Worm (Caenorhabditis elegans) whole organism, L2 larva: Measurements from ENCODE around the gene fbxb-47.

Experiments used
- C34F6.9 ChIP-seq: fragments of 150-350 bp; optimal IDR thresholded peaks from 2 replicates; lab custom pipeline; 2014; ENCODE audit warnings: missing biosample characterization, missing genetic modification characterization
- F13H6.1 ChIP-seq: sonication (generic microtip); optimal IDR thresholded peaks from 2 replicates; lab custom pipeline; 2016; ENCODE audit warnings: missing genetic modification characterization, missing compliant biosample characterization
- R02D3.7 ChIP-seq: fragments of 150-350 bp; optimal IDR thresholded peaks from 2 replicates; lab custom pipeline; 2014; ENCODE audit warnings: missing biosample characterization, missing genetic modification characterization
- Y55F3AM.14 ChIP-seq: fragments of 200-800 bp; sonication (Bioruptor generic); optimal IDR thresholded peaks from 2 replicates; lab custom pipeline; 2018; ENCODE audit warnings: mild to moderate bottlenecking, missing genetic modification characterization, missing compliant biosample characterization
- ZK546.5 ChIP-seq: sonication (generic microtip); optimal IDR thresholded peaks from 2 replicates; lab custom pipeline; 2017; ENCODE audit warnings: missing biosample characterization, missing genetic modification characterization
- alr-1 ChIP-seq: fragments of 150-350 bp; optimal IDR thresholded peaks from 2 replicates; lab custom pipeline; 2014; ENCODE audit warnings: missing biosample characterization, missing genetic modification characterization
- aly-2 ChIP-seq: fragments of 150-350 bp; optimal IDR thresholded peaks from 2 replicates; lab custom pipeline; 2014; ENCODE audit warnings: missing biosample characterization, missing genetic modification characterization
- ama-1 ChIP-seq: fragments of 150-350 bp; optimal IDR thresholded peaks from 2 replicates; lab custom pipeline; 2018; ENCODE audit warnings: inconsistent platforms
- blmp-1 ChIP-seq: sonication (generic microtip); optimal IDR thresholded peaks from 2 replicates; lab custom pipeline; 2017; ENCODE audit warnings: missing genetic modification characterization, mild to moderate bottlenecking, missing compliant biosample characterization, antibody characterized with exemption, moderate library complexity; ENCODE audit not compliant: insufficient read depth
- ceh-82 ChIP-seq: fragments of 150-350 bp; optimal IDR thresholded peaks from 2 replicates; lab custom pipeline; 2014; ENCODE audit warnings: missing biosample characterization, missing genetic modification characterization
- dmd-4 ChIP-seq: sonication (generic microtip); optimal IDR thresholded peaks from 2 replicates; lab custom pipeline; 2017; ENCODE audit warnings: missing biosample characterization, missing genetic modification characterization
- elt-1 ChIP-seq: fragments of 150-350 bp; optimal IDR thresholded peaks from 2 replicates; lab custom pipeline; 2014; ENCODE audit warnings: missing biosample characterization, missing genetic modification characterization
- elt-3 ChIP-seq: sonication (generic microtip); optimal IDR thresholded peaks from 2 replicates; lab custom pipeline; 2017; ENCODE audit warnings: missing biosample characterization, missing genetic modification characterization
- gmeb-1 ChIP-seq: fragments of 150-350 bp; optimal IDR thresholded peaks from 2 replicates; lab custom pipeline; 2014; ENCODE audit warnings: missing biosample characterization, missing genetic modification characterization
- lsy-2 ChIP-seq, 2 experiments: fragments of 150-350 bp in 1 of 2; sonication (generic microtip) in 1 of 2; optimal IDR thresholded peaks; 2 replicates each; lab custom pipeline; 2014 to 2017; ENCODE audit warnings: missing biosample characterization in 2 of 2, missing genetic modification characterization in 2 of 2
- mdl-1 ChIP-seq, 2 experiments: fragments of 150-350 bp in 1 of 2; sonication (generic microtip) in 1 of 2; optimal IDR thresholded peaks; 2 replicates each; lab custom pipeline; 2017; ENCODE audit warnings: missing biosample characterization in 2 of 2, missing genetic modification characterization in 2 of 2
- nhr-10 ChIP-seq: sonication (generic microtip); optimal IDR thresholded peaks from 2 replicates; lab custom pipeline; 2017; ENCODE audit warnings: missing biosample characterization, missing genetic modification characterization
- nhr-11 ChIP-seq: fragments of 150-350 bp; optimal IDR thresholded peaks from 2 replicates; lab custom pipeline; 2014; ENCODE audit warnings: missing biosample characterization, missing genetic modification characterization
- nhr-12 ChIP-seq: fragments of 150-350 bp; optimal IDR thresholded peaks from 2 replicates; lab custom pipeline; 2014; ENCODE audit warnings: missing biosample characterization, missing genetic modification characterization
- nhr-21 ChIP-seq: fragments of 150-350 bp; optimal IDR thresholded peaks from 2 replicates; lab custom pipeline; 2014; ENCODE audit warnings: missing biosample characterization, missing genetic modification characterization
- nhr-23 ChIP-seq: fragments of 150-350 bp; optimal IDR thresholded peaks from 2 replicates; lab custom pipeline; 2014; ENCODE audit warnings: missing biosample characterization, missing genetic modification reagents, missing genetic modification characterization
- nhr-237 ChIP-seq: fragments of 150-350 bp; optimal IDR thresholded peaks from 2 replicates; lab custom pipeline; 2014; ENCODE audit warnings: missing biosample characterization, missing genetic modification characterization
- nhr-25 ChIP-seq: fragments of 150-350 bp; sonication (generic microtip); optimal IDR thresholded peaks from 3 replicates; lab custom pipeline; 2014; ENCODE audit warnings: missing biosample characterization, missing genetic modification characterization
- nhr-6 ChIP-seq: fragments of 150-350 bp; optimal IDR thresholded peaks from 2 replicates; lab custom pipeline; 2014; ENCODE audit warnings: missing biosample characterization, missing genetic modification characterization
- nhr-77 ChIP-seq: fragments of 150-350 bp; optimal IDR thresholded peaks from 2 replicates; lab custom pipeline; 2014; ENCODE audit warnings: missing biosample characterization, missing genetic modification characterization
- peb-1 ChIP-seq: fragments of 150-350 bp; optimal IDR thresholded peaks from 2 replicates; lab custom pipeline; 2014; ENCODE audit warnings: missing biosample characterization, missing genetic modification characterization
- skn-1 ChIP-seq: sonication (generic microtip); optimal IDR thresholded peaks from 2 replicates; lab custom pipeline; 2017; ENCODE audit warnings: missing biosample characterization, missing genetic modification characterization
- sma-3 ChIP-seq: sonication (generic microtip); optimal IDR thresholded peaks from 2 replicates; lab custom pipeline; 2016; ENCODE audit warnings: missing genetic modification reagents, missing genetic modification characterization, missing compliant biosample characterization
- sma-9 ChIP-seq, 2 experiments: fragments of 150-350 bp in 1 of 2; sonication (generic microtip) in 1 of 2; optimal IDR thresholded peaks; 2 replicates each; lab custom pipeline; 2014 to 2016; ENCODE audit warnings: missing genetic modification characterization in 2 of 2, mild to moderate bottlenecking in 1 of 2, missing biosample characterization in 1 of 2, missing compliant biosample characterization in 1 of 2, missing genetic modification reagents in 1 of 2, moderate library complexity in 1 of 2
- snpc-4 ChIP-seq: fragments of 150-350 bp; optimal IDR thresholded peaks from 2 replicates; lab custom pipeline; 2014; ENCODE audit warnings: missing biosample characterization, missing genetic modification characterization
- unc-39 ChIP-seq: fragments of 150-350 bp; optimal IDR thresholded peaks from 2 replicates; lab custom pipeline; 2014; ENCODE audit warnings: missing biosample characterization, missing genetic modification characterization
- unc-55 ChIP-seq: fragments of 150-350 bp; sonication (generic microtip); optimal IDR thresholded peaks from 3 replicates; lab custom pipeline; 2014; ENCODE audit warnings: missing biosample characterization, missing genetic modification reagents, missing genetic modification characterization
- unc-62 ChIP-seq: fragments of 150-350 bp; optimal IDR thresholded peaks from 2 replicates; lab custom pipeline; 2014; ENCODE audit warnings: missing biosample characterization, missing genetic modification reagents, missing genetic modification characterization
- zag-1 ChIP-seq: fragments of 150-350 bp; optimal IDR thresholded peaks from 2 replicates; lab custom pipeline; 2014; ENCODE audit warnings: missing biosample characterization, missing genetic modification characterization
- ztf-1 ChIP-seq: fragments of 200-800 bp; sonication (Bioruptor generic); conservative IDR thresholded peaks from 2 replicates; pipeline ENCODE4 v1.3.6; 2022; ENCODE audit warnings: missing genetic modification characterization, missing compliant biosample characterization
- ztf-11 ChIP-seq: sonication (generic microtip); optimal IDR thresholded peaks from 2 replicates; lab custom pipeline; 2017; ENCODE audit warnings: missing biosample characterization, missing genetic modification characterization
- ztf-4 ChIP-seq: fragments of 150-350 bp; optimal IDR thresholded peaks from 2 replicates; lab custom pipeline; 2014; ENCODE audit warnings: missing biosample characterization, missing genetic modification characterization

The fbxb-47 gene

DNA sequence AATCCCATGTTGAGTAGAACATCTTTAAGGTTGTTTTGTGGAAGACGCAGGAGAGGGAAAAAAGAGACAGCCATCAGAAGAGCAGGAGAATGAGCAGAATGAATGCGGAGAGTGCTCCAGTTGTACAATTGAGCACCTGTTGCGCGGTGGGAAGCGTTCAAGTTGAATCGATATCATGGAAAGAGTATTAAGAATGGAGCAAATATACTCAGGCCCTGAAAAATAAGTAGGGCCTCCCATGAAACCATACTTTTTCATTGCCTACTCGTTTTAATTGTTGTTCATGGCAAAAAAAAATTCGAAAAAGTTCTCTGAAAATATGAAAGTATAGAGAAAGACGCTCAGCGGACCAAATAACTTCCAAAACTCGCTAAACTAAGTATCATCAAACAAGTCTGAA is 15.9 kb upstream of the fbxb-47 start, which contains the start of gene fbxb-48:
fbxb-48 (minus strand) TSS at position 101 of the 400 bp plus-strand sequence.
- no peak for TF ChIP-seq C34F6.9

DNA sequence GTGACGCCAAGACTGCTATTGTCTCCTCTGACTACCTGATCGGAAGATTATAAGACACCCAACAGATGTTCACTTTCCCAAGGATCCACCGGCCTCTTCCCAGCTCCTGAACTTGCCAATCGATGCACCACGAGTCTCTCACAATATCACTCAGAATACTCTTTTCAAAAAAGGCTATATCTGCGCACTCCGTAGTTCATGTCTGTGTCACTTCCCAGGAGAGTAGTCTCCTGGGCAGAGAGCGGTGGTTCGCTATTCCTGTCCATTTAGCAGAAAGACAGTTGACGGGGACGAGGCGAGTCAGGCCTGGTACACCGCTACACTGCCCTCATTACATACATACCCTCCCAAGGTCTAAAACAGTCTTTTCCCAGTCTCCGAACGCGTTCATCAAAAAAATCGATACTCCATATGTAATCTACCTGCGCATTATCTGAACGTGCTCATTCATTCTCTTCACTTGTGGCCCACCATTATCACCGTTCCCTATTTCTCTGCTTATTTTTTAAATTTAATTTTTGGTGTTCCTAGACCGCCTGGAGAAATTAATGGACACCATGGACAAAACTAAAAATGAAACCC is 11.6 kb upstream of the fbxb-47 start, which contains the start of gene btb-6:
btb-6 (plus strand) TSS at position 532 of the 582 bp plus-strand sequence.
- TF ChIP-seq F13H6.1 (tag; lab: Kevin White, UChicago), result no peak
- no peak for TF ChIP-seq elt-3 (tag; lab: Kevin White, UChicago)
- no peak for TF ChIP-seq skn-1 (tag; lab: Kevin White, UChicago)
- no peak for TF ChIP-seq ztf-11
- TF ChIP-seq lsy-2 (tag; optimal IDR thresholded peaks at IDR 0.05; lab: Kevin White, UChicago), result no peak
- no peak for TF ChIP-seq nhr-21 (tag; lab: Kevin White, UChicago)
- no peak for TF ChIP-seq nhr-77 (tag; lab: Kevin White, UChicago)

DNA sequence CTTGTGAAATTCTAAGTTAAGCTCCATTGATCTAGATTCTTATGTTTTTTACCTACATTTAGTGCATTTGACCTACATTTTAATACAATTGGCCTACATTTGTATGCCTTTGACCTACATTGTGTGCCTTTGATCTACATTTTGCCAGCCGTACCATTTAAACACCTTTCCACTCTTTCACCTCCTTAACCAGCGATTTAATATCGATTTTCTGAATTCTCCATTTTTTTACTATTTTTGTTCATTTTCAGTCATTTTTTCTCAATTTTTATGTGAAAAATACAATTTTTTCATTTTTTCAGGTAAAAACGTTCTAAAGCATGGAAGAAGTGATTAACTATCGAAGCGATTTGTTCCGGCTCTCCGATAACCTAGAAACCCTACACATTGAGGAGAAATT is 9.7 kb upstream of the fbxb-47 start, which contains the start of gene btb-7:
btb-7 (plus strand) TSS at position 301 of the 400 bp plus-strand sequence.
- no peak for TF ChIP-seq nhr-77 (tag; lab: Kevin White, UChicago)
- TF ChIP-seq zag-1 (tag; lab: Kevin White, UChicago), result no peak
- TF ChIP-seq ceh-82 (tag; lab: Kevin White, UChicago), result no peak
- TF ChIP-seq sma-3 (GFP tag; lab: Kevin White, UChicago), result no peak
- TF ChIP-seq ama-1 (lab: Kevin White, UChicago), result no peak
- TF ChIP-seq Y55F3AM.14 (GFP tag; lab: Kevin White, UChicago), result no peak
- no peak for TF ChIP-seq ZK546.5 (tag; lab: Kevin White, UChicago)

DNA sequence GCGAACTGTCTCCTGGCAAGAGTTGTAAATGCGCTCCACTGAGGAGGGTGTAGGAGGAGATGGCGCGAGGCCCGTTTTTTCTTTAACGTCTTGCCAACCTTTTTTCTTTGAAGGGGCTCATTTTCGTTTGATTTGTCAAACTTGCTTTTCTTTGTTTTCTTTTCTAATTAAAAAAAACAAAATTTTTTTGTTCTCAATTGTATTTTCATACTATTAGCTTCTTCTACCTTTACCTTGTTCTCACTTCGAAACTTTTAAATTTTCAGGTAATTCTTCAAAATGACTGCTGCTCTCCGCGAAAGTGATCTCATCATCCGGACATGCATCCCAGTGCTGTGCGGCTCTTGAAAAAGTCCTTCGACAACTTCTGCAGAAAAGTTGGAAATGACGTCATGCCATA is 6.7 kb upstream of the fbxb-47 start, which contains the start of gene fbxa-184:
fbxa-184 (plus strand) TSS at position 301 of the 400 bp plus-strand sequence.
- TF ChIP-seq zag-1 (tag; lab: Kevin White, UChicago) (no peak), unc-55 (GFP tag; lab: Kevin White, UChicago) (no peak), R02D3.7 (no peak), ZK546.5 (tag; lab: Kevin White, UChicago) (no peak), skn-1 (tag; lab: Kevin White, UChicago) (no peak), sma-9 (GFP tag; optimal IDR thresholded peaks at IDR 0.05; lab: Kevin White, UChicago) (no peak), sma-9 (tag; optimal IDR thresholded peaks at IDR 0.05; lab: Kevin White, UChicago) (no peak)

DNA sequence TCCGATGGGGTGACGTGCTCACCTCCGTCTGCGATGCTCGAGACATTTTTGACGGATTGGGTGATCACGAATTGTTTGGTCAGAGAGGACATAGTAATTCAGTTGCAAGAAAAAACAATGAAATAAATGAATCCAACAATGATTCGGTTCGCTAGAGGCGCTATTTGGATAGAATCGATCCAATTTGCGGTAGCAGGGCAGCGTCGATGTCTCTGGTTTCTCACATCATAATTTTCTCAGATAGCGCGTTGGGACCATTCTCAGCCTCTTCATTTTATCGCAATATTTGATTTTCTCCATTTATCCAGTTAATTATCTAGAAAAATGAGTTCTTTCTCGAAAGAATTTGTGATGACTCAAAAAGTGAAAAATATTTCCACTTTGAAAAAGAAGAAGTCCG is 3.1 kb upstream of the fbxb-47 start, which contains the start of gene sdz-18:
sdz-18 (minus strand) TSS at position 101 of the 400 bp plus-strand sequence.
- no peak for TF ChIP-seq skn-1 (tag; lab: Kevin White, UChicago)
- TF ChIP-seq unc-62, result no peak
- no peak for TF ChIP-seq ztf-1 (GFP tag; lab: Robert Waterston, UW)
- no peak for TF ChIP-seq aly-2 (tag; lab: Kevin White, UChicago)
- TF ChIP-seq nhr-237 (tag; lab: Kevin White, UChicago), result no peak

DNA sequence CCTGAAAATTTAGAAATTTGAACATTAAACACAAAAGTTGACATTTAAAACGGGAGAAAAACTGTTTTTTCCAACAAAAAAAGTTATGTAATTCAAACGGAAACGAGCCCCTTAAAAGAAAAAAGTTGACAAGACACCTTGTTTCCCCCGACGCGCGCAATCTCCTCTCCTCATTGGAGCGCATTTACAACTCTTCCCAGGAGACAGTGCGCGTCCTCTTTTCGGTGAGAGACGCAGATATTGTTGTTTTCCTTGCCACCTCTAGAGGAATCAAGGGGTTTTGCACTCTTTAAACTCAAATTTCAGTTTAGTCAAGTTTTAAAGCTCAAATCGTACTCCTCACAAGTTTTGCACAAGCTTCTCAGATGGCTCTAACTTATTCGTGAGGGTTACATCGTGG is 7.4 kb downstream of the fbxb-47 start, which contains the start of gene F58E1.13:
F58E1.13 (minus strand) TSS at position 12 of the 400 bp plus-strand sequence.
- TF ChIP-seq nhr-10 (tag; lab: Kevin White, UChicago) (no peak), elt-1 (tag; lab: Kevin White, UChicago) (no peak), nhr-11 (tag; lab: Kevin White, UChicago) (no peak), ztf-1 (GFP tag; lab: Robert Waterston, UW) (no peak), skn-1 (tag; lab: Kevin White, UChicago) (no peak), F13H6.1 (tag; lab: Kevin White, UChicago) (no peak), C34F6.9 (no peak), peb-1 (tag; lab: Kevin White, UChicago) (no peak), dmd-4 (tag; lab: Kevin White, UChicago) (no peak), nhr-23 (tag; lab: Kevin White, UChicago) (no peak), ZK546.5 (tag; lab: Kevin White, UChicago) (no peak), sma-9 (GFP tag; optimal IDR thresholded peaks at IDR 0.05; lab: Kevin White, UChicago) (no peak), sma-9 (tag; optimal IDR thresholded peaks at IDR 0.05; lab: Kevin White, UChicago) (no peak)

DNA sequence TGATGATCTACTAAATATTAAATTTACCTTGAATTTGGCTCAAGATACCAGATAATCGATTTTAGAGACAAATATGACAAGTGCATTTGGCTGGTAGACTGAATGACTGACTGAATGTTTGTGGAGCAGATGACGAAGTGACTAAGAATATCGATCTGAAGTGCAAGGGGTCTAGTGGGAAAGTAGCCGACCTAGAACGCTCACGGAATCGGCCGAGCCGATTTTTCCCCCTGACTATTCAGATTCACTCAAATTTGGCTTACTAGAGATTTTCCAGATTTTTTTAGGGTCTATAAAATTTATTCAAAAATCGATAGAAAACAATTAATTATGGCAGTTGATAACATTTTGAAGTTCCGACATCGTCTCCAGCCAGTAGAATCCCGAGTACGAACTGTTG is 8.7 kb downstream of the fbxb-47 start, which contains the start of gene fbxc-26:
fbxc-26 (minus strand) TSS at position 101 of the 400 bp plus-strand sequence.
- no peak for TF ChIP-seq snpc-4 (tag; lab: Kevin White, UChicago)
- TF ChIP-seq nhr-25 (tag; lab: Kevin White, UChicago), result no peak
- TF ChIP-seq F13H6.1 (tag; lab: Kevin White, UChicago), result no peak
- TF ChIP-seq sma-9 (GFP tag; optimal IDR thresholded peaks at IDR 0.05; lab: Kevin White, UChicago), result no peak
- no peak for TF ChIP-seq sma-9 (tag; optimal IDR thresholded peaks at IDR 0.05; lab: Kevin White, UChicago)
- no peak for TF ChIP-seq alr-1 (tag; lab: Kevin White, UChicago)
- TF ChIP-seq blmp-1 (tag; lab: Kevin White, UChicago), result no peak
- no peak for TF ChIP-seq dmd-4 (tag; lab: Kevin White, UChicago)
- TF ChIP-seq nhr-6, result no peak
- TF ChIP-seq skn-1 (tag; lab: Kevin White, UChicago), result no peak
- no peak for TF ChIP-seq unc-39 (tag; lab: Kevin White, UChicago)
- TF ChIP-seq gmeb-1 (tag; lab: Kevin White, UChicago), result no peak
- no peak for TF ChIP-seq nhr-12
- no peak for TF ChIP-seq unc-55 (GFP tag; lab: Kevin White, UChicago)
- no peak for TF ChIP-seq mdl-1 (tag; optimal IDR thresholded peaks at IDR 0.05; lab: Kevin White, UChicago)
- no peak for TF ChIP-seq ztf-4 (tag; lab: Kevin White, UChicago)
- TF ChIP-seq, all 48 proteins: peak for 0
